Worm (Caenorhabditis elegans): ENCODE results near the gene ekl-5.

DNA sequence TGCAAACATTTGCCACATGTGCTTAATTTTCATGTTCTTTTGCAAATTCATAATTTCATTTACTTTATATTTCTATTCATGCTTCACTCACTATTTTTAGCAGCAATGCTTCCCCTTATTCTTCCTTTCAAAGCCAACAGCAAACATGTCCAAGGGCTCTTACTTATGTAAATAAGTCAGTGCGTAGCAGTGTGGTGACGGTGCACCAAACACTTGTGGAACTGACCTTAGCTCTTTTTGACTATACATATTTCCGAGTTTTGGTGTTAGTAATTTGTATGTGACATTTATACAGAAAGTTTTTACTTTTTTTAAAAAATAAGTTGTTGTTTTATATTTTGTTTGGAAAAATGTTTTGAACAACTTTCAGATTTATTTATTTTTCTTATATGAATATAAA is 28.1 kb upstream of the ekl-5 start:
- TF ChIP-seq him-1 (tag; optimal IDR thresholded peaks at IDR 0.05) (no peak), dao-5 (tag; optimal IDR thresholded peaks at IDR 0.05) (no peak), W03F9.2 (tag; optimal IDR thresholded peaks at IDR 0.05) (no peak)
